Fruit fly (Drosophila melanogaster) whole organism, embryonic: ENCODE measurements around the gene CG9932.

Source experiments
- Antp ChIP-seq: fragments of 200-800 bp; sonication (Bioruptor generic); optimal IDR thresholded peaks from 3 replicates; lab custom pipeline; 2016; ENCODE audit warnings: missing biosample characterization, missing genetic modification characterization
- Atf3 ChIP-seq: fragments of 200-800 bp; sonication (Bioruptor generic); optimal IDR thresholded peaks from 3 replicates; lab custom pipeline; 2016; ENCODE audit warnings: missing biosample characterization, missing genetic modification characterization
- CG12219 ChIP-seq: fragments of 200-800 bp; sonication (Bioruptor generic); optimal IDR thresholded peaks from 3 replicates; lab custom pipeline; 2018; ENCODE audit warnings: missing biosample characterization, mild to moderate bottlenecking, missing genetic modification characterization
- CG13287 ChIP-seq: fragments of 200-800 bp; sonication (Bioruptor generic); IDR thresholded peaks from 2 replicates; pipeline ENCODE4 v1.3.6; 2022; ENCODE audit warnings: missing biosample characterization, missing genetic modification characterization; ENCODE audit not compliant: partially characterized antibody
- CG13424 ChIP-seq: fragments of 200-800 bp; sonication (Bioruptor generic); optimal IDR thresholded peaks from 2 replicates; lab custom pipeline; 2019; ENCODE audit warnings: missing biosample characterization, mild to moderate bottlenecking, missing genetic modification characterization, moderate library complexity
- CG1832 ChIP-seq: fragments of 200-800 bp; sonication (Bioruptor generic); optimal IDR thresholded peaks from 2 replicates; lab custom pipeline; 2017; ENCODE audit warnings: missing biosample characterization, mild to moderate bottlenecking, missing genetic modification characterization, inconsistent platforms
- CG2199 ChIP-seq: fragments of 200-800 bp; sonication (Bioruptor generic); IDR thresholded peaks from 3 replicates; pipeline ENCODE4 v1.3.6; 2022; ENCODE audit warnings: missing biosample characterization, missing genetic modification characterization
- CG2875 ChIP-seq: fragments of 200-800 bp; sonication (Bioruptor generic); optimal IDR thresholded peaks from 2 replicates; lab custom pipeline; 2017; ENCODE audit warnings: missing biosample characterization, mild to moderate bottlenecking, missing genetic modification characterization, missing genetic modification reagents
- CG4424 ChIP-seq: fragments of 200-800 bp; sonication (Bioruptor generic); optimal IDR thresholded peaks from 3 replicates; lab custom pipeline; 2016; ENCODE audit warnings: missing biosample characterization, missing genetic modification characterization
- CG4730 ChIP-seq: fragments of 200-800 bp; sonication (Bioruptor generic); IDR thresholded peaks from 2 replicates; pipeline ENCODE4 v1.3.6; 2022; ENCODE audit warnings: missing biosample characterization, missing genetic modification characterization
- CG6791 ChIP-seq: fragments of 200-800 bp; sonication (Bioruptor generic); IDR thresholded peaks from 3 replicates; pipeline ENCODE4 v1.3.6; 2022; ENCODE audit warnings: missing biosample characterization, missing genetic modification characterization; ENCODE audit not compliant: partially characterized antibody
- CG8290 ChIP-seq, 3 experiments: fragments of 200-800 bp; sonication (Bioruptor generic); optimal IDR thresholded peaks; 2 replicates each; lab custom pipeline; 2016 to 2019; ENCODE audit warnings: missing biosample characterization in 3 of 3, missing genetic modification characterization in 3 of 3, mild to moderate bottlenecking in 2 of 3, moderate library complexity in 1 of 3
- CG9876 ChIP-seq: fragments of 200-800 bp; sonication (Bioruptor generic); optimal IDR thresholded peaks from 2 replicates; lab custom pipeline; 2016; ENCODE audit warnings: missing biosample characterization, missing genetic modification characterization
- Chrac-16 ChIP-seq: fragments of 200-800 bp; sonication (Bioruptor generic); optimal IDR thresholded peaks from 3 replicates; lab custom pipeline; 2016; ENCODE audit warnings: missing biosample characterization, missing genetic modification characterization
- D ChIP-seq, 2 experiments: fragments of 200-800 bp in 1 of 2; fragments of >200 bp in 1 of 2; sonication (Bioruptor generic) in 1 of 2; optimal IDR thresholded peaks; 2 replicates in 1 of 2; 3 replicates in 1 of 2; lab custom pipeline; 2017; ENCODE audit warnings: mild to moderate bottlenecking in 1 of 2, missing biosample characterization in 1 of 2, missing genetic modification characterization in 1 of 2, missing genetic modification reagents in 1 of 2
- Dek ChIP-seq: fragments of 200-800 bp; sonication (Bioruptor generic); optimal IDR thresholded peaks from 3 replicates; lab custom pipeline; 2019; ENCODE audit warnings: missing biosample characterization, mild to moderate bottlenecking, missing genetic modification characterization, moderate library complexity
- Drgx ChIP-seq: fragments of 200-800 bp; sonication (Bioruptor generic); IDR thresholded peaks from 2 replicates; pipeline ENCODE4 v1.3.6; 2022; ENCODE audit warnings: missing biosample characterization, missing genetic modification characterization
- E2f2 ChIP-seq: fragments of 200-800 bp; sonication (Bioruptor generic); IDR thresholded peaks from 2 replicates; pipeline ENCODE4 v1.3.6; 2022; ENCODE audit warnings: missing biosample characterization, missing genetic modification characterization
- Ets97D ChIP-seq: fragments of 200-800 bp; sonication (Bioruptor generic); optimal IDR thresholded peaks from 3 replicates; lab custom pipeline; 2016; ENCODE audit warnings: missing biosample characterization, missing genetic modification characterization
- Hand ChIP-seq: fragments of 200-800 bp; sonication (Bioruptor generic); optimal IDR thresholded peaks from 2 replicates; lab custom pipeline; 2017; ENCODE audit warnings: mild to moderate bottlenecking, missing biosample characterization, missing genetic modification reagents, missing genetic modification characterization
- Mad ChIP-seq: fragments of 200-800 bp; sonication (Bioruptor generic); optimal IDR thresholded peaks from 2 replicates; lab custom pipeline; 2016; ENCODE audit warnings: missing biosample characterization, missing genetic modification characterization
- Med ChIP-seq: fragments of 200-800 bp; sonication (Bioruptor generic); peaks from one replicate; lab custom pipeline; 2016; ENCODE audit warnings: missing biosample characterization, missing genetic modification characterization, mild to moderate bottlenecking, inconsistent platforms, moderate library complexity
- Nf-YA ChIP-seq: fragments of 200-800 bp; sonication (Bioruptor generic); IDR thresholded peaks from 2 replicates; pipeline ENCODE4 v1.3.6; 2022; ENCODE audit warnings: missing biosample characterization, missing genetic modification characterization
- Trl ChIP-seq, 3 experiments: fragments of >200 bp in 2 of 3; fragments of 200-800 bp in 1 of 3; sonication (Bioruptor generic) in 1 of 3; optimal IDR thresholded peaks; 2 replicates in 1 of 3; 3 replicates in 2 of 3; lab custom pipeline; 2016 to 2017; ENCODE audit warnings: missing biosample characterization in 1 of 3, missing genetic modification characterization in 1 of 3
- YL-1 ChIP-seq: fragments of 200-800 bp; sonication (Bioruptor generic); optimal IDR thresholded peaks from 3 replicates; lab custom pipeline; 2017; ENCODE audit warnings: missing biosample characterization, mild to moderate bottlenecking, missing genetic modification characterization
- ac ChIP-seq: fragments of 200-800 bp; sonication (Bioruptor generic); optimal IDR thresholded peaks from 3 replicates; lab custom pipeline; 2017; ENCODE audit warnings: missing biosample characterization, mild to moderate bottlenecking, missing genetic modification characterization
- ato ChIP-seq: fragments of 200-800 bp; sonication (Bioruptor generic); IDR thresholded peaks from 2 replicates; pipeline ENCODE4 v1.3.6; 2022; ENCODE audit warnings: missing biosample characterization, missing genetic modification characterization; ENCODE audit not compliant: partially characterized antibody
- bigmax ChIP-seq: fragments of 200-800 bp; sonication (Bioruptor generic); optimal IDR thresholded peaks from 2 replicates; lab custom pipeline; 2018; ENCODE audit warnings: missing biosample characterization, mild to moderate bottlenecking, missing genetic modification characterization
- dmrt11E ChIP-seq: fragments of 200-800 bp; sonication (Bioruptor generic); optimal IDR thresholded peaks from 3 replicates; lab custom pipeline; 2018; ENCODE audit warnings: missing biosample characterization, mild to moderate bottlenecking, missing genetic modification characterization, moderate library complexity
- dysf ChIP-seq: fragments of 200-800 bp; sonication (Bioruptor generic); IDR thresholded peaks from 3 replicates; pipeline ENCODE4 v1.3.6; 2022; ENCODE audit warnings: missing biosample characterization, missing genetic modification characterization
- ham ChIP-seq: fragments of 200-800 bp; sonication (Bioruptor generic); IDR thresholded peaks from 2 replicates; pipeline ENCODE4 v1.3.6; 2022; ENCODE audit warnings: missing biosample characterization, missing genetic modification characterization
- insv ChIP-seq, 2 experiments: fragments of 200-800 bp; sonication (Bioruptor generic); optimal IDR thresholded peaks; 3 replicates each; lab custom pipeline; 2016 to 2018; ENCODE audit warnings: missing biosample characterization in 2 of 2, missing genetic modification characterization in 2 of 2
- lola ChIP-seq, 3 experiments: fragments of >200 bp in 2 of 3; fragments of 200-800 bp in 1 of 3; sonication (Bioruptor generic) in 1 of 3; optimal IDR thresholded peaks; 2 replicates each; lab custom pipeline; 2017 to 2019; ENCODE audit warnings: missing biosample characterization in 3 of 3, missing genetic modification characterization in 3 of 3, mild to moderate bottlenecking in 1 of 3, moderate library complexity in 1 of 3
- mam ChIP-seq: fragments of 200-800 bp; sonication (Bioruptor generic); optimal IDR thresholded peaks from 3 replicates; lab custom pipeline; 2016; ENCODE audit warnings: missing biosample characterization, missing genetic modification characterization
- odd ChIP-seq: fragments of 200-800 bp; sonication (Bioruptor generic); optimal IDR thresholded peaks from 2 replicates; lab custom pipeline; 2017; ENCODE audit warnings: missing biosample characterization, mild to moderate bottlenecking, missing genetic modification characterization
- prd ChIP-seq, 3 experiments: fragments of >200 bp in 2 of 3; fragments of 200-800 bp in 1 of 3; sonication (Bioruptor generic) in 1 of 3; optimal IDR thresholded peaks in 2 of 3; IDR thresholded peaks in 1 of 3; 2 replicates in 2 of 3; 3 replicates in 1 of 3; pipeline versions ENCODE4 v1.3.6 to Lab custom; 2017 to 2022; ENCODE audit warnings: missing biosample characterization in 1 of 3, missing genetic modification characterization in 1 of 3
- pros ChIP-seq: fragments of 200-800 bp; sonication (Bioruptor generic); optimal IDR thresholded peaks from 3 replicates; lab custom pipeline; 2019; ENCODE audit warnings: missing biosample characterization, mild to moderate bottlenecking, missing genetic modification characterization, moderate library complexity
- salm ChIP-seq: fragments of 200-800 bp; sonication (Bioruptor generic); optimal IDR thresholded peaks from 2 replicates; lab custom pipeline; 2018; ENCODE audit warnings: missing biosample characterization, mild to moderate bottlenecking, missing genetic modification characterization
- schlank ChIP-seq: fragments of 200-800 bp; sonication (Bioruptor generic); optimal IDR thresholded peaks from 2 replicates; lab custom pipeline; 2018; ENCODE audit warnings: missing biosample characterization, mild to moderate bottlenecking, missing genetic modification characterization
- sd ChIP-seq: fragments of 200-800 bp; sonication (Bioruptor generic); optimal IDR thresholded peaks from 3 replicates; lab custom pipeline; 2018; ENCODE audit warnings: missing biosample characterization, mild to moderate bottlenecking, missing genetic modification characterization, moderate library complexity
- sqz ChIP-seq: fragments of 200-800 bp; sonication (Bioruptor generic); optimal IDR thresholded peaks from 3 replicates; lab custom pipeline; 2018; ENCODE audit warnings: missing biosample characterization, mild to moderate bottlenecking, missing genetic modification characterization
- sug ChIP-seq: fragments of 200-800 bp; optimal IDR thresholded peaks from 2 replicates; lab custom pipeline; 2019; ENCODE audit warnings: missing biosample characterization, mild to moderate bottlenecking, missing genetic modification characterization, moderate library complexity
- wdn ChIP-seq: fragments of 200-800 bp; sonication (Bioruptor generic); IDR thresholded peaks from 2 replicates; pipeline ENCODE4 v1.3.6; 2022; ENCODE audit warnings: missing biosample characterization, missing genetic modification characterization
- yki ChIP-seq: fragments of >200 bp; optimal IDR thresholded peaks from 3 replicates; lab custom pipeline; 2018
- zen2 ChIP-seq: fragments of 200-800 bp; sonication (Bioruptor generic); IDR thresholded peaks from 3 replicates; pipeline ENCODE4 v1.3.6; 2022; ENCODE audit warnings: missing biosample characterization, missing genetic modification characterization; ENCODE audit not compliant: partially characterized antibody
- zfh2 ChIP-seq: fragments of 200-800 bp; sonication (Bioruptor generic); optimal IDR thresholded peaks from 2 replicates; lab custom pipeline; 2016; ENCODE audit warnings: missing biosample characterization, missing genetic modification characterization

The CG9932 gene

DNA sequence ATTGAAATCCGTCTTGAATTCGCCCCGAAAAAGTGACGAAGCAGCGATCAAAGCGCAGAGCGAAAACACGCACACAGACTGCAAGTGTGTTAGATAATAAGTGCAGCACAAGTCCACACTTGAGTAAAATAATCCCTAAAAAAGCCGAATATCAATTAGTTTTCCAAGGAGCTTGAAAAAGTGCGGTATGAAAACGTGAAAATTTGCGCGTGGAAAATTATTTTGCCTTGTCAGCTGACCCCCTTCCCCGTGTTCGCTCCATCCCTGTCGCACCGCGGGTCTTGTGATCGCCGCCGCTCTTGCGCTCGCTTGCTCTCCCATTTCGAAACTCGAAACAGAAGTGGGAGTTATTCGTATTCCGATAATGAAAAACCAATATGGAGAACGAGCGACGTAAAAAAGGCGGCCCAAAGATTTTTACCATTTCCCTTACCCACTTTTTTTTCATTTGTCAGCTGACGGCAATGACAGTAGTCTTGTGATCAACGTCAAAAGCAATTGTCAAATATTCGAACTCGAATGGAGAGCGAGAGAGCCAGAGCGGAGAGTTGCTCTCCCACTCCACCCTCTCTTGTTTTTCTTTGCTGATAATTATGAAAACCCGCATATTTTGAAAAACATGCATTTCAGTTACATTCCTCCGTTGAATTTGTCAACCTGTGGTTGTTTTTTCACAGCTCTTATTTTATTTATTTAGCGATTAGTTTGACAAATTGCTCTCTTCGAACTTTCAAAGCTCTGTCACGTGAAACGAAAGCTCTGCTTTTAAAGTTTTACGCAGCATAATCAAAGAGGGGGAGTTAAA, 85.2 kb downstream of the CG9932 start (continued):
- TF ChIP-seq Mad (GFP tag; lab: Kevin White, UChicago) (no peak), Drgx (GFP tag; lab: Robert Waterston, UW) (peak; percentile 29; the same call in 1 of the 2 replicates), dmrt11E (tag; lab: Kevin White, UChicago) (no peak), wdn (GFP tag; lab: Robert Waterston, UW) (no peak), Trl (optimal IDR thresholded peaks at IDR 0.05; lab: Kevin White, UChicago) (peak; percentile 89 to 90), Trl (GFP tag; optimal IDR thresholded peaks at IDR 0.05; lab: Kevin White, UChicago) (no peak), CG1832 (no peak), CG2199 (GFP tag; lab: Robert Waterston, UW) (0 out of 3 replicates have a peak, but pooled peaks have one; percentile 4), CG4424 (GFP tag; lab: Kevin White, UChicago) (no peak), CG13287 (GFP tag; lab: Robert Waterston, UW) (no peak), Nf-YA (GFP tag; lab: Robert Waterston, UW) (no peak), ato (GFP tag; lab: Robert Waterston, UW) (no peak), CG6791 (0 out of 3 replicates have a peak, but pooled peaks have one; percentile 15), sqz (peak; percentile 37), E2f2 (GFP tag; lab: Robert Waterston, UW) (peak; percentile 21; the same call in 1 of the 2 replicates), CG2875 (no peak), salm (tag; lab: Kevin White, UChicago) (no peak), ham (no peak), yki (lab: Kevin White, UChicago) (peak; percentile 25), mam (GFP tag; lab: Kevin White, UChicago) (no peak), sd (tag; lab: Kevin White, UChicago) (peak; percentile 65), D (optimal IDR thresholded peaks at IDR 0.05; lab: Kevin White, UChicago) (no peak), D (GFP tag; optimal IDR thresholded peaks at IDR 0.05; lab: Kevin White, UChicago) (no peak), odd (GFP tag; lab: Kevin White, UChicago) (no peak), YL-1 (GFP tag; lab: Kevin White, UChicago) (peak; percentile 20), Med (peak; percentile 68), pros (GFP tag; lab: Kevin White, UChicago) (no peak), prd (optimal IDR thresholded peaks at IDR 0.05; lab: Kevin White, UChicago) (no peak), prd (GFP tag; IDR thresholded peaks at IDR 0.05; lab: Robert Waterston, UW) (0 out of 3 replicates have a peak, but pooled peaks have one; percentile 18), Atf3 (GFP tag; lab: Kevin White, UChicago) (no peak), Chrac-16 (GFP tag; lab: Kevin White, UChicago) (no peak)
- TF ChIP-seq, all 482 proteins: peak for 25

DNA sequence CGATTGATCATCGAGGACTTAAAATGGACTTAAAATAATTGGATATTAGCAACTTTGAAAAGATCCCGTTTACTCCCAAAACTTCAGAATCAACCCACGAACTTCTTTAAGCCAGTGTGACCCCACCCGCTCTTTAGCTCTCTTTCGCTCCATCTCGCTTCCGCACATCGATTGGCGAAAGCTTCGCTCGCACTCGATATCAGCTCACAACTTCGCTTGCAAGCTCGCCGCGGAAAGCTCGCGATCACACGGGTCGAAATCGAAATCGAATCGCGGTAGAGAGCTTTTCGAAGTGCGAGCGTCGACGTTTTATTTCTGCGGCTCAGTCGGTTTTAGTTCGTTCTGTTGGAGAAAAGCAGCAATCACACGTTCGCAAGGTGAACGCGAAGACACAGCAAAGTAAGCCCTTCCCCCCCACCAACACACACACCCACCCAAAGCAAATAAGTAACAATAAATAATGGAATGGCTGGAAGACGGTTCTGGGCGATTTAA, 85.8 kb downstream of the CG9932 start, which contains the start of gene Vha68-2:
Gene Vha68-2, plus strand, starts transcription at position 278 of the 495 bp plus-strand sequence.
- TF ChIP-seq insv (GFP tag; optimal IDR thresholded peaks at IDR 0.05; lab: Kevin White, UChicago) (peak in 1 of 2 experiments; percentile 47), schlank (tag; lab: Kevin White, UChicago) (peak; percentile 75), Antp (peak; percentile 61), zfh2 (GFP tag; lab: Kevin White, UChicago) (peak; percentile 67), Hand (GFP tag; lab: Kevin White, UChicago) (peak; percentile 56), yki (lab: Kevin White, UChicago) (no peak), CG4730 (GFP tag; lab: Robert Waterston, UW) (no peak), CG9876 (GFP tag; lab: Kevin White, UChicago) (peak; percentile 28), CG13424 (peak; percentile 55), sug (tag; lab: Kevin White, UChicago) (peak; percentile 42), zen2 (GFP tag; lab: Robert Waterston, UW) (0 out of 3 replicates have a peak, but pooled peaks have one; percentile 26), Dek (peak; percentile 56), CG8290 (GFP tag; optimal IDR thresholded peaks at IDR 0.05; lab: Kevin White, UChicago) (no peak), CG8290 (tag; optimal IDR thresholded peaks at IDR 0.05; lab: Kevin White, UChicago) (peak in 1 of 2 experiments; percentile 87), CG12219 (GFP tag; lab: Kevin White, UChicago) (peak; percentile 47), lola (GFP tag; optimal IDR thresholded peaks at IDR 0.05; lab: Kevin White, UChicago) (no peak), bigmax (GFP tag; lab: Kevin White, UChicago) (peak; percentile 14), dysf (peak; percentile 67; the same call in 2 of the 3 replicates), Ets97D (peak; percentile 57), ac (GFP tag; lab: Kevin White, UChicago) (no peak), wdn (GFP tag; lab: Robert Waterston, UW) (peak; percentile 55; the same call in 1 of the 2 replicates)
